Fruit fly (Drosophila melanogaster): Measurements from ENCODE around the gene CG5402.

dm6 chr3R:27519879-27520278, 17.1 kb upstream of the CG5402 start:
- TF ChIP-seq CG6175 (GFP tag; IDR thresholded peaks at IDR 0.05) (no peak), inv (GFP tag; IDR thresholded peaks at IDR 0.05; ENCODE audit: partially characterized antibody) (no peak), CG15011 (GFP tag; optimal IDR thresholded peaks at IDR 0.05) (no peak), Sox102F (GFP tag; optimal IDR thresholded peaks at IDR 0.05) (no peak), CG14667 (GFP tag; IDR thresholded peaks at IDR 0.05) (no peak), CG11560 (tag; IDR thresholded peaks at IDR 0.05) (no peak), Hr3 (GFP tag; optimal IDR thresholded peaks at IDR 0.05) (no peak)

Data from whole organism, embryonic.